Fruit fly (Drosophila melanogaster) Kc167 (cell line): Measurements from ENCODE around the gene Dbx.

ENCODE experiments used
- Myc ChIP-seq: fragments of >200 bp; optimal IDR thresholded peaks from 2 replicates; lab custom pipeline; 2017; ENCODE audit warnings: missing external identifiers
- Sin3A ChIP-seq: fragments of >200 bp; optimal IDR thresholded peaks from 2 replicates; lab custom pipeline; 2018; ENCODE audit warnings: missing external identifiers
- h ChIP-seq: fragments of >200 bp; optimal IDR thresholded peaks from 3 replicates; lab custom pipeline; 2018; ENCODE audit warnings: missing external identifiers
- insv ChIP-seq: fragments of >200 bp; optimal IDR thresholded peaks from 3 replicates; lab custom pipeline; 2018; ENCODE audit warnings: missing external identifiers
- psq ChIP-seq: fragments of >200 bp; optimal IDR thresholded peaks from 2 replicates; lab custom pipeline; 2017; ENCODE audit warnings: missing external identifiers
- ttk ChIP-seq: sonication (Bioruptor generic); optimal IDR thresholded peaks from 2 replicates; lab custom pipeline; 2017; ENCODE audit warnings: missing external identifiers

Dbx gene

DNA sequence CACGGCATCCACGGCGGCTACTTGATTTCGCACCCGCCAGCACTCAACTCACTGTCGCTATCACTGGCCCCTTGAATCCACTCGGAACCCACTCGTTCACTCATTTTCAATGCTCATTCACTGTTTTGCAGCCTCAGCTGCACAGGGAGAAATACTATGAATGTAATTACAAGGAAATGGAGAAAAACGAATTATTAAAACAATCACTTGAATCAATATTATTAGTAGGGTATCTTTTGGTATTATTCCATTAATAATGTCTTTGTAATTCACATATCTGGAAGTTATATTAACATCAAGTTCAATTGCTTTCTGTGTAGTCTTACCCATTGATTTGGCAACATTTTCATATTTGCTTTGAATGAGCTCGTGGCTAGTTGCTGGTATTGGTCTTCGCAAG lies 20.5 kb upstream of the Dbx start:
- TF ChIP-seq ttk (lab: Kevin White, UChicago) = no peak
- TF ChIP-seq insv (lab: Kevin White, UChicago) = no peak
- no peak for TF ChIP-seq h (lab: Kevin White, UChicago)
- TF ChIP-seq Myc = no peak
- TF ChIP-seq Sin3A = no peak
- TF ChIP-seq psq (lab: Kevin White, UChicago) = no peak

- no peak for TF ChIP-seq psq (lab: Kevin White, UChicago)
- no peak for TF ChIP-seq Sin3A
- TF ChIP-seq ttk (lab: Kevin White, UChicago) = no peak
- no peak for TF ChIP-seq Myc
- TF ChIP-seq h (lab: Kevin White, UChicago) = no peak
- no peak for TF ChIP-seq insv (lab: Kevin White, UChicago)
Measured at dm6 chr3L:1904440-1904839, 16.7 kb upstream of the Dbx start.

DNA sequence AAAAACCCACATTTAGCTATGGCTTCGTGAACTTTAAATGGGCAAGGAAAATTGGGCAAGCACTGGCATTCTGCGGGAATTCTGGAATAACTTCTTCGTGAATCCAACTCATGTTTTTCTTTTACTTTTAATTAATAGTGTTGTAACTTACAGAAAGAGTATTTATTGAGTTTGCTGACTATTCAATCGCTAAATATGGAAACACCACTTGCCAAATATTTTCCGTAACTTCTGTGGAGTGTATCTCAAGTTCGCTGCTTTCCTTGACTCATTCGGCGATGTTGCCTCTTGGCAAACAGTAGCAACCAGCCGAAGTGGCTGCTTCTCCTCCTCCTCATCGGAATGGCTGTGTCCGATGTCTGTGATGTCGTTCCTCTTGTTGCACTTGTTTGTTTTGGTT lies 15.8 kb upstream of the Dbx start:
- TF ChIP-seq insv (lab: Kevin White, UChicago) (no peak), psq (lab: Kevin White, UChicago) (no peak), Myc (no peak), Sin3A (no peak), h (lab: Kevin White, UChicago) (no peak), ttk (lab: Kevin White, UChicago) (no peak)

- no peak for TF ChIP-seq Sin3A
- TF ChIP-seq insv (lab: Kevin White, UChicago) = no peak
- no peak for TF ChIP-seq Myc
- TF ChIP-seq psq (lab: Kevin White, UChicago) = no peak
- no peak for TF ChIP-seq ttk (lab: Kevin White, UChicago)
- no peak for TF ChIP-seq h (lab: Kevin White, UChicago)
Measured at dm6 chr3L:1906208-1906607, 14.9 kb upstream of the Dbx start.

- TF ChIP-seq insv (lab: Kevin White, UChicago) = no peak
- no peak for TF ChIP-seq ttk (lab: Kevin White, UChicago)
- no peak for TF ChIP-seq Sin3A
- TF ChIP-seq Myc = no peak
- TF ChIP-seq h (lab: Kevin White, UChicago) = no peak
- no peak for TF ChIP-seq psq (lab: Kevin White, UChicago)
Measured at dm6 chr3L:1909000-1909399, 12.1 kb upstream of the Dbx start.

- TF ChIP-seq Sin3A (no peak), ttk (lab: Kevin White, UChicago) (no peak)
Measured at dm6 chr3L:1910107-1910506, 11.0 kb upstream of the Dbx start, which contains the start of gene dsb. Gene dsb (minus strand): TSS chr3L:1910197.

- no peak for TF ChIP-seq Sin3A
- TF ChIP-seq h (lab: Kevin White, UChicago) = no peak
- TF ChIP-seq insv (lab: Kevin White, UChicago) = no peak
- no peak for TF ChIP-seq psq (lab: Kevin White, UChicago)
- TF ChIP-seq Myc = no peak
- no peak for TF ChIP-seq ttk (lab: Kevin White, UChicago)
Measured at dm6 chr3L:1914668-1915067, 6.4 kb upstream of the Dbx start.

- TF ChIP-seq Sin3A (no peak), Myc (no peak), psq (lab: Kevin White, UChicago) (no peak), insv (lab: Kevin White, UChicago) (no peak), h (lab: Kevin White, UChicago) (no peak), ttk (lab: Kevin White, UChicago) (no peak)
Measured at dm6 chr3L:1916617-1917016, 4.5 kb upstream of the Dbx start.

dm6 chr3L:1920051-1920450 lies 1.1 kb upstream of the Dbx start:
- TF ChIP-seq Myc (no peak), Sin3A (no peak), ttk (lab: Kevin White, UChicago) (no peak)

DNA sequence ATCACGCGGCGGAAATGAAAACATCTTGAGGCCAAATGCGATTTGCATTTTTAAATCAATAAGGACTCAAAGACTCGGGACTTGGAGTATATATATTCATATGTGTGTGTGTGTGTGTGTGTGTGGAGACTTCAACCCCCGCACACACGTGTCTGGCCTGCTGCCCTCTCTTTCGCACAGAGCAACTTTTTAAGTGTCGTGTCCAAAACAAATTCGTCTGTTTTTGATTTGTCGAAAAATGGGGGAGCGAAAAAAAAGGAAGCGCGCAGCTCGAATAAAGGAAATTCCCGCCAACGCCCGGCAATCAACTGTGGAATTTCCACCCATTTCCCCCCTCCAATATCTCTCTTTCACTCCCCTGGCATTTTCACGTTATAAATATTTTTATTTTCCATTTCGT lies 7.9 kb downstream of the Dbx start:
- TF ChIP-seq psq (lab: Kevin White, UChicago) = no peak
- no peak for TF ChIP-seq insv (lab: Kevin White, UChicago)
- TF ChIP-seq h (lab: Kevin White, UChicago) = no peak
- TF ChIP-seq Myc = no peak
- no peak for TF ChIP-seq Sin3A
- no peak for TF ChIP-seq ttk (lab: Kevin White, UChicago)

dm6 chr3L:1937469-1937868 lies 16.4 kb downstream of the Dbx start:
- TF ChIP-seq psq (lab: Kevin White, UChicago) (no peak), h (lab: Kevin White, UChicago) (no peak), insv (lab: Kevin White, UChicago) (no peak)

DNA sequence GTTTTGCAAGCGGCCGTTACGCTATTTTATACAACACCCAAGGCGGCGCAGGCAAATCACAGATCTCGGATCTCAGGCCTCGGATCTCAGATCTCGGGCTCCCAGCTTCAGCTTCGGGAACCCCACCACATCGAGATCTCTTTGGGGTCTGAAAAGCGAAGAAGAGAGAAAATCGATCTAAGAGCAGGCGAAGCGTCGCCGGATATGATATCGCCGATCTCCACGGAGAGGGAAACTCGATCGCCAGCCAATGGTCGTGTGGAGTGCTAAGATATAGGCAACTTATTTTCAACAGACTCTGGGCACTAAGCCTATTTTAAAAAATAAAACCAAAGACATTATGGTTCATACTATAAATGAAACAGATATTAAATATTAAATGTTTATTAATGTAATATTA lies 17.7 kb downstream of the Dbx start, which contains the start of the genes CG46523 and CG5687:
Gene CG46523 (minus strand): TSS at position 337 of the 400 bp plus-strand sequence.
Gene CG5687 (minus strand): TSS at position 337 of the 400 bp plus-strand sequence.
- TF ChIP-seq ttk (lab: Kevin White, UChicago) = no peak
- no peak for TF ChIP-seq insv (lab: Kevin White, UChicago)
- no peak for TF ChIP-seq h (lab: Kevin White, UChicago)
- TF ChIP-seq Myc = no peak
- no peak for TF ChIP-seq Sin3A
- TF ChIP-seq psq (lab: Kevin White, UChicago) = no peak

dm6 chr3L:1939983-1940504 lies 18.9 kb downstream of the Dbx start:
- TF ChIP-seq psq (lab: Kevin White, UChicago) (no peak), Sin3A (no peak), h (lab: Kevin White, UChicago) (no peak), ttk (lab: Kevin White, UChicago) (no peak), insv (lab: Kevin White, UChicago) (no peak), Myc (no peak)
